Worm (Caenorhabditis elegans) whole organism, late embryonic: ENCODE data around the gene F21F8.5.

Source experiments
- Y22D7AL.16 ChIP-seq: sonication (generic microtip); optimal IDR thresholded peaks from 2 replicates; lab custom pipeline; 2016; ENCODE audit warnings: missing genetic modification characterization, missing compliant biosample characterization
- ama-1 ChIP-seq: fragments of 150-350 bp; optimal IDR thresholded peaks from 2 replicates; lab custom pipeline; 2014
- ceh-24 ChIP-seq: sonication (generic microtip); optimal IDR thresholded peaks from 2 replicates; lab custom pipeline; 2016; ENCODE audit warnings: mild to moderate bottlenecking, missing genetic modification characterization, missing compliant biosample characterization
- che-1 ChIP-seq: sonication (generic microtip); optimal IDR thresholded peaks from 2 replicates; lab custom pipeline; 2016; ENCODE audit warnings: mild to moderate bottlenecking, missing genetic modification characterization, missing compliant biosample characterization
- gmeb-2 ChIP-seq: sonication (generic microtip); optimal IDR thresholded peaks from 2 replicates; lab custom pipeline; 2016; ENCODE audit warnings: missing genetic modification characterization, inconsistent platforms, missing compliant biosample characterization
- hlh-13 ChIP-seq: fragments of 200-800 bp; sonication (Bioruptor generic); optimal IDR thresholded peaks from 2 replicates; lab custom pipeline; 2018; ENCODE audit warnings: mild to moderate bottlenecking, missing genetic modification characterization, missing compliant biosample characterization
- lim-6 ChIP-seq: sonication (generic microtip); optimal IDR thresholded peaks from 2 replicates; lab custom pipeline; 2016; ENCODE audit warnings: missing genetic modification characterization, missing compliant biosample characterization
- madf-2 ChIP-seq: sonication (generic microtip); optimal IDR thresholded peaks from 2 replicates; lab custom pipeline; 2017; ENCODE audit warnings: missing genetic modification characterization, missing compliant biosample characterization
- mec-3 ChIP-seq: sonication (generic microtip); optimal IDR thresholded peaks from 2 replicates; lab custom pipeline; 2016; ENCODE audit warnings: borderline replicate concordance, missing genetic modification characterization, missing compliant biosample characterization
- pha-4 ChIP-seq: fragments of 150-350 bp; optimal IDR thresholded peaks from 2 replicates; lab custom pipeline; 2018; ENCODE audit warnings: missing biosample characterization, missing genetic modification reagents, missing genetic modification characterization
- sdc-2 ChIP-seq: sonication (generic microtip); optimal IDR thresholded peaks from 2 replicates; lab custom pipeline; 2016; ENCODE audit warnings: missing genotype, missing genetic modification characterization, missing compliant biosample characterization
- unc-42 ChIP-seq: sonication (generic microtip); optimal IDR thresholded peaks from 2 replicates; lab custom pipeline; 2016; ENCODE audit warnings: missing genotype, missing genetic modification characterization, missing compliant biosample characterization
- unc-86 ChIP-seq: sonication (generic microtip); optimal IDR thresholded peaks from 2 replicates; lab custom pipeline; 2016; ENCODE audit warnings: missing genetic modification characterization, missing compliant biosample characterization

- TF ChIP-seq pha-4 (tag; lab: Kevin White, UChicago) (no peak), sdc-2 (tag; lab: Kevin White, UChicago) (no peak), unc-42 (tag; lab: Kevin White, UChicago) (no peak), unc-86 (tag; lab: Kevin White, UChicago) (no peak), ama-1 (lab: Kevin White, UChicago) (no peak), madf-2 (tag; lab: Kevin White, UChicago) (no peak), mec-3 (tag; lab: Kevin White, UChicago) (no peak), lim-6 (no peak), Y22D7AL.16 (no peak), ceh-24 (tag; lab: Kevin White, UChicago) (no peak), hlh-13 (GFP tag; lab: Kevin White, UChicago) (no peak), che-1 (tag; lab: Kevin White, UChicago) (no peak), gmeb-2 (tag; lab: Kevin White, UChicago) (no peak)
Measured at ce11 chrV:8252532-8252931, 13.6 kb downstream of the F21F8.5 start.
